Worm (Caenorhabditis elegans) whole organism, dauer: ENCODE measurements around the gene ced-13.
"Not testable (repeated sequence)": the region's sequence is repeated elsewhere in the genome, so short reads cannot be mapped to it uniquely, and the experiment has no call there.

Experiments
- unc-62 ChIP-seq: sonication (generic microtip); optimal IDR thresholded peaks from 2 replicates; lab custom pipeline; 2017; ENCODE audit warnings: missing biosample characterization, missing genetic modification reagents, missing genetic modification characterization

ced-13 gene

DNA sequence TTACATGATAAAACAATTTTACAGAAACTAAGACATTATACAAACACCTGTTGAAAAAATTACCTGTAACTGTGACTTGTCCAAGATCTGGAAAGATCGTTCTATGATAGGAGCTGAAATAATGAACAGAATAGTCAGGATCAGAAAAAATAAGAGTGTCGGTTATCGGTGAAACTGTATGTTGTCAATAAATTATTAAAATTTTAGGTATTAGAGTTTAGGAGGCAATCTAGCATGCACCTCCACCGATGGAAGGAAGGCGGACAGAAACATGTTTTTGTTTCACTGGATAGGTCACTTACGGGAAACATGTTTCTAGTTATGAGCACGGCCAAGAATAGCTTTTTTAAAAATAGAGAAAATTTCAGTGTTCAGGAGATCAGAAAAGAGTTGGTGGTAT lies at the start of gene ced-13:
Gene ced-13 (minus strand): TSS at position 101 of the 400 bp plus-strand sequence.
- no peak for TF ChIP-seq unc-62 (GFP tag; lab: Kevin White, UChicago)

DNA sequence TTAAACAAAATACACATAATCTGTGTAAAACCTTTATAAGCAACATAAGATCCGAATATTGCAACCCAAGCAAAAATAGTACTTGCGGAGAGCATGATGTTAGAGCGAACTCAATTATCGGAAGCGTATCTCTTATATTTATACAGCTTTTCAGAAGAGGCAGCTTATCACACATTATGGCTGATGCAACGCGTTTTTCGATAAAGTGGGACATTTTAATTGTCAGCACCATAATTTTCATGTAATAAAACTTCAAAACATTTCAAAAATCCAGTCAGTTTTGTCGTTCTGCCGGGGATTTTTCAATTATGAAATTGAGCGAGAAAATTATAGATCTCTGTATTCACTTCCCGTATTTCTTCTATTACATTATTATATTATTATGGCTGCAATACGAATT lies 46.8 kb upstream of the ced-13 start, which contains the start of gene drd-5:
Gene drd-5 (minus strand): TSS at position 101 of the 400 bp plus-strand sequence.
- TF ChIP-seq unc-62 (GFP tag; lab: Kevin White, UChicago): no peak

DNA sequence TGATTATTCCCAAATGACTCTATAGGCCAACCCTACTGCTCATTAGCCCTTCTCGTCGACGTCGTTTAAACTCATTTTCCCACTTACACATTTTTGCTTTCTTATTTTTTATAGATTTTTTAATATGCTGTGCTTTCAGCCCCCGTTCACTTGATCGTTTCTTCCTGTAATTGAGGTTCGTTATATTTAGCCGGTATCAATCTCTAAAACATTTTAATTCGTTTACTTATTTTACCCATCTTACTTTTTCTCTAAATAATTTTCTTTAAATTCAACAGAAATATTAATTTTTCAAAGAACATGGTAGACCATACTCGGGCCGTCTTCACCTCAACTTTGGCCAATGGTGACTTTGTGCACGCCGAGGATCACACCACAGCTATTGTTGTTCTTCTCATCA lies 42.2 kb upstream of the ced-13 start, which contains the start of gene F55E10.1:
Gene F55E10.1 (plus strand): TSS at position 301 of the 400 bp plus-strand sequence.
- TF ChIP-seq unc-62 (GFP tag; lab: Kevin White, UChicago): no peak

DNA sequence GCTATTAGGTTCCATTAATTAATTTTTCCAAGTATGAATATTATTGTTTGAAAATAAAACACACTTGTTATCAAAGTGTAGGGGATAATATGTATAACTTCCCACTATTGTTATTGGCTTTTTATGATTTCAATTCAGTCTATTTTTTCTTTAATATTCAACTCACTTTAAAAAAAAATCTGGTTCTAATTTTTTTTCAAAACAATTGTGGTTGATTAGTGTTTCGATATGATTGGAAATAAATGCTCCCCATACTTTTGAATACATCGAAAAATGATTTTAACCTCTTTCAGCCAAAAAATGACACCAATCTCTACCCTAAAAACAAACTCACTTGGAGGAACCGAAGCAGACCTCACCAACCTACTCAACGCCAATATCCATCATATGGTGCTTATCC lies 40.9 kb upstream of the ced-13 start, which contains the start of gene F55E10.2:
Gene F55E10.2 (plus strand): TSS at position 301 of the 400 bp plus-strand sequence.
- no peak for TF ChIP-seq unc-62 (GFP tag; lab: Kevin White, UChicago)

DNA sequence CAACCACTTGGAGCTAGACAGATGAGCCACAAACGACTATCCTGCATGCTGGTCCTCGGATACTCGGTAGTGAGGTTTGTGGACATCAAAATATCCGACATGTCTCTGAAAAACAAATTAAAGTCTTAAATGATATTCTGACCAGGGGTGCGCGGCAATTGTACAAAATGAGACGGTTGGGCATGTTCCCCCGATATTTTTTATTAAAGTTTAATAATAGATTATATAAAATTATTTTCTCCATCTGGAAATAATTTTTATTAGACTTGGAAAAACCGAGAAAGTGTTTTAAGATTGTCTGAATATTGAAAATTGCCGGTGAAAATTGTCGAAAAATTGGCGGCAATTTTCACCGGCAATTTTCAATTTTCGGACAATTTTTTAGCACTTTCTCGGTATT lies 28.3 kb upstream of the ced-13 start, which contains the start of gene F55E10.4:
Gene F55E10.4 (minus strand): TSS at position 101 of the 400 bp plus-strand sequence.
- TF ChIP-seq unc-62 (GFP tag; lab: Kevin White, UChicago): no peak

DNA sequence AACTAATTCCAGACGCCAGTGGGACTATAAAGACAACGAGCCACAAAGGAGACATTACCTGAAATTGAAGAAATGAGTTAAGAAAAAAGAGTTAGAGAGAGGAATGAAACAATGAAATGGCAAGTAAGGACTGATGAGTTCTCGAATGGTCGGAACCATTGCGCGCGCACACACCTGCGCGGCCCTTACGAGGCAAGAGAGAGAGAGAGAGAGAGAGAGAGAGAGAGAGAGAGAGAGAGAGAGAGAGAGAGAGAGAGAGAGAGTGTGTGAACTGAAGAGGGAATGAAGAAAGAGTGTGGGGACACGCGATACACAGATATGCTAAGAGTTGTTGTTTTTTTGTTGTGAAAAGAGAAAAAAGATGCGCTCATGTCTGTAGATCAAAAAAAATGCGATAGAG lies 26.9 kb upstream of the ced-13 start, which contains the start of gene R09F10.8:
Gene R09F10.8 (minus strand): TSS at position 58 of the 400 bp plus-strand sequence.
- no peak for TF ChIP-seq unc-62 (GFP tag; lab: Kevin White, UChicago)

DNA sequence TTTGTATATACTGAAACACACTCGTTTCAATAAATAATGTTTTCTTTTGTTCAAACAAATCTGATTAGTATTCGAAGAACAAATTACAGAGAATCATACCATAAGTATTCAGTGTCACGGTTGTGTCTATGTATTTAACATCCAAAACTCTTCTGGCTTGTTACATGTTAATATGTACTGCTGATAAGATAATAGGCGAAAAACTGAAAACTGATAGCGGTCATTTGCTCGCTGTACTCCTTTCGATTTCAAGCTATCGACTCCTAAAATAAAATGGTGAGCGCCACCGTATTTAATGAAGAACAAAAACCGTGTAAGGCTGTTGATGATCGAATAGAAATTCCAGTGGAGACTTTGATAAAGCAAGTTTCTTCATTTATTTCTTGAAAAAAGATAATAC lies 23.9 kb upstream of the ced-13 start, which contains the start of gene R09F10.1:
Gene R09F10.1 (plus strand): TSS at position 222 of the 400 bp plus-strand sequence.
- no peak for TF ChIP-seq unc-62 (GFP tag; lab: Kevin White, UChicago)

DNA sequence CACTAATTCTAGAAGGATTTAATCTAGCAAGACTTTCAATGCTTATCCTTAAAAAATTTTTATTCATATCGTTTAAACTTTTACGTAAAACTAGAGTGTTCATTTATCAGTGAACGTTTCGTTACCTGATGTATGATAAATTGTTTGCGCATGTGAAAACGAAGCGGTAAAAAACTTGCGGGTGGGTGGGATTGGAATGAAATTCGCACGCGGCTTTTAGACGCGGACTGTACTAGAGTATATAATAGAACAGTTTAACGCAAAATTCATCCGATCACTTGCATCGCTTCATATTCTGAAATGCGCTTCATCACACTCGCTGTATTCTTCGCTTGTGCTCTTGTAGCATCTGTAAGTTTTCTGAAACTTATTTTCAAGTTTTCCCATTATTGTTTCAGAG lies 22.4 kb upstream of the ced-13 start, which contains the start of gene abu-9:
Gene abu-9 (plus strand): TSS at position 301 of the 400 bp plus-strand sequence.
- TF ChIP-seq unc-62 (GFP tag; lab: Kevin White, UChicago): not testable (repeated sequence)

DNA sequence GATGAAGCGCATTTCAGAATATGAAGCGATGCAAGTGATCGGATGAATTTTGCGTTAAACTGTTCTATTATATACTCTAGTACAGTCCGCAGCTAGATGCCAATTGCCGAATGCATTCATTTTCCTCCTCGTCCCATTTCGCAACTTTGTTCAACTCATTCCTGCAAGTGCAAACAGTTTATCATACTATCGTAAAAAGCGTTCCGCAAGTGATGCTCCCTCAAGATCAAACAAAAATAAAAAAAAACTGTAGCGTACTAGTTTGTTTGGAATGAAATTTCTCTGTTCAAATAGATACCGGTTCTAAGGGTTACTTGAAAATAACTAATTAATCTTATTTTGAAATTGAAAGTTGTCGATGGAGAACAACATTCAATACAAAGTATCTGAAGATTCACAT lies 21.4 kb upstream of the ced-13 start, which contains the start of gene pqn-57:
Gene pqn-57 (minus strand): TSS at position 101 of the 400 bp plus-strand sequence.
- no peak for TF ChIP-seq unc-62 (GFP tag; lab: Kevin White, UChicago)

DNA sequence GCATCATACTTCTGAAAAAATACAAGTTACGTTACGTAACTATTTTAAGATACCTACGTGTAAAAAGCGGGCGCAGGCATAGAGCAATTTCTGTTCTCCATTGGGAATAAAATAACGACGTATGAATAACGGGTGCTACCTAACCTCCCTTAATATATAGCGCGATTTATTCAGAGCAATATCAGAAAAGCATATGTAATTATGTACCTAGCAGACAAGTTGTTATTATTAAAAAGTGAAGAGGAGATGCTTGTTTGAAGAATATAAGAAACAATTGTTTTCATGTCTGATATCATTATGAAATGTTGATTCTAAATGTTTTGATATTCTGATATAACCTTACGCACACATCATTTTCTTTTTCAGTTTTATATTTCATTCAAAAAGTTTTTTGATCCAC lies 19.5 kb upstream of the ced-13 start, which contains the start of gene srh-11:
Gene srh-11 (minus strand): TSS at position 101 of the 400 bp plus-strand sequence.
- TF ChIP-seq unc-62 (GFP tag; lab: Kevin White, UChicago): no peak

DNA sequence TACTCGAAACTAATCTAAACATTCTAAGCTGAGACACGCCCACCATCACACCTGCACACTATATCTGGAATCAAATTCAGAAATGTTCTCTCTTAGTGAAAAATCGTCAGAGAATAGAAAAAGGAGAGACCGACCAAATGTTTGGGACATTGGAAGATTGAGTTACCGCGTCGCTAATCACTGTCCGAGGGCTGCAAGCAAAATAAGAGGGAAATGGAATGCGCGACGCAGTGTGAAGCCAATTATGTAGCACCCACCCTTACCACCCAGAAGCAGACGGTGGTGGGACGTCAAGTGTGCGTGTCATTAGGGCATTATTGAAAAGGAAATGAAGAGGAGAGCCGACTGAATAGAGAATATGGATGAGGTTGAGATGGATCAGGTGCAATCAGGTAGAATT lies 12.1 kb upstream of the ced-13 start:
- no peak for TF ChIP-seq unc-62 (GFP tag; lab: Kevin White, UChicago)

DNA sequence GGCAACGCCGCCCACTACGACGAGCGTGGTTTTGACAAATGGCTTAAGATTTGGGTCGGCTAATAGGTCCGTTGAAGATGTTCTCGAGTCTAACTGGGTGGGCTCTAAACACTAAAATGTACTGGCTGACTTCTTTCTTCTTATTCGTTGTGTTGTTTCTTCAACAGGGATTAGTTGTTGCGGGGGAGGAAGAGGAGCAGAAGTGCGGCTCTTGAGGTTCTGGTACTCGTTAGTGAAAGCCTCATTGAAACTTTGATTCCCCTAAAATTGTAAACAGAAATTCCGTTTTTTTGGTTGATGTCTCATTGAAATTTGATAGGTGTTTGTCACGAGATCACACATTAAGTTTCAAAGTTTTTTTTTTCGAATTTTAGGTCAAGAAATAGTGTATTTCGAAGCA lies 11.3 kb upstream of the ced-13 start:
- no peak for TF ChIP-seq unc-62 (GFP tag; lab: Kevin White, UChicago)

DNA sequence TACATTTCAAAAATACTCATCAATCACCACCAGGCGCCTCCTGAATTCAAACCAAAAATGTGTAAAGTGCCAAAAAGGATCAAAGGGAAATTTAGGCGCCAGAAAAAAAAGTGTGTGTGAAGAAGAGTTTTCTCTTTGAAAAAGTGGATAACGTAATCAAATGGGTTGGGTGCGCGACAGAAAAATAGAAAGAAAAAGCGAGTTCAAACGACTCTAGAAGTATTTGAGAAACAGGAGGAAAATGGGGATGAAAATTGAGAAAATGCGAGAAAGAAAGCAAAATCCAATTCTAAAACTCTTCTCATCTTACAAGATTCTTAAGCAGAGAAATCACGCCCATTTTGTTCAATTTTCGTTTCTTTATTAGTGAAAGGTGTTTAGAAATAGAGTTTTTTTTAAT lies 9.0 kb upstream of the ced-13 start:
- no peak for TF ChIP-seq unc-62 (GFP tag; lab: Kevin White, UChicago)

DNA sequence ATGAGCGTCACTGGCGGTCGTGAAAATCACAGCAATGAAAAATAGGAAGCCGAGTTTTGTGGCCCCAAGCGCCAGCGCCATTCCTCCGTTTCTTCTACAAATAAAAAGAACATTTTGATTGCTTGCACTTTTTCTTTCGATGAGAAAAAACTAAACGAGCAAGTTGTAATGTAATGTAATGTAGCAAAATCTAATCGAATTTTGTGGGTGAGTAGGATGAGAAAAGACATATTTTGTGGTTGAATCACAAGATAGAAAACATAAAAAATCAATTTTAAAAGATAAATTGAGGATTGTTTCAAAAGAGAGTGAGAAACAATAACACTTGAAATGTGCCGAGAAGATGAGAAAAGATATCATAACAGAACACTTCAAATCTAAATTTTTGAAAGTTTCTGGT lies 8.1 kb upstream of the ced-13 start, which contains the start of gene R09F10.5:
Gene R09F10.5 (minus strand): TSS at position 101 of the 400 bp plus-strand sequence.
- TF ChIP-seq unc-62 (GFP tag; lab: Kevin White, UChicago): no peak

DNA sequence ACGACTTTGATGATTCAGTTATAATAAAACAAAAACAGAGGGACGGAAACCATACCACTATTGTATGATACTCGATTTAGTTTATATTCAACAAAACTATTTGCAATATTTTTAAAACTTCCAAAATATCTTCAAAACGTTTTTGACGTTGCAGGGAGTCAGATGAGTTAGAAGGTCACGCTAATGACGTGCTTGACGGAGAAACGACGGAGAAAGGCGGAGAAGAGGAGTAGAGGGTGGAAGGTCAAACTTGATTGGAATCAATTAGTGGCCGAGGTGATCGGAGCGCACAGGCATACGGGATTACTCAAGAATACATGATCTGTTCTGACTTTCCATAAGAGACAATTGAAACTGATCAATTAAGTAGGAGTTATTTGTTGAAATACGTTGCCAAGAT lies 3.3 kb upstream of the ced-13 start:
- no peak for TF ChIP-seq unc-62 (GFP tag; lab: Kevin White, UChicago)

DNA sequence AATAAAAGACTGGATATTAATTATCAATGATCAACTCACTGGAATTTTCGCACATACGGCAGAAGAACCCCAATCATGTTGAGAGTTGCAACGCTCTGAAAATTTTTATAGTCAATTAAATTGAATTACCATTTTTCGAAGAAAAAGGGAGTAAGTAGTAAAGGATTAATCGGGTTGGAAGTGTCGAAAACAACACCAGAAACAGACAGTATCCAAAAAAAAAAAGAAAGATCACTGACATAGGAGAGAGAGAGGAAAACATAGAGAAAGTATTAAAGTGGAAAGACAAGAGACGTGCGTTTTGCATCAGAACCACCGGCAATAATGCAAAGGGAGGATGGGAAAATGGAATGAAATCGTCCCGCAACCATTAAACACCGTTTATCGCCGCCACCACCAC lies 2.8 kb upstream of the ced-13 start, which contains the start of gene inx-5:
Gene inx-5 (minus strand): TSS at position 101 of the 400 bp plus-strand sequence.
- TF ChIP-seq unc-62 (GFP tag; lab: Kevin White, UChicago): no peak

DNA sequence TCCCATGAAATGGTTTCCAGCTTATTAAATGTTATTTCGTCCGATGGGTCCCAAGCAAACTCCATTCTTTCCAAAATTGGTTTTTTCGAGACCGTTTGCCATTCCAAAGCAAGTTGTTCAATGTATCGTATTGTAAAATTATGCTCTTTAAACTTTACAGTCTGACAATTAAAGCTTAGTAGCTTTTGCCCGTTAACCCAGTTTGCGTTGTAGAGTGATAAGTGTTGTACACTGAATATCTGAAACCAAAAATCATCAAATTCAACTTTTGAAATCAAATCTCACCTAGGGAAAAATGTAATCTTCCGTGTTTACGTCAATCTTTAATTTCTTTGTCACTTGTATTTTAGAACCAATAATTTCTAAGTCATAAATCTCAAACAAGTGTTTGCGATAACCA lies 2.1 kb downstream of the ced-13 start:
- no peak for TF ChIP-seq unc-62 (GFP tag; lab: Kevin White, UChicago)
